Worm (Caenorhabditis elegans) whole organism, mixed stage, embryonic: ENCODE measurements around the gene M88.4.
A peak's percentile ranks its signal among the peaks of the same experiment; 100 is the strongest.

Experiments used
- M03D4.4 ChIP-seq: sonication (generic microtip); optimal IDR thresholded peaks from 2 replicates; lab custom pipeline; 2017; ENCODE audit warnings: mild to moderate bottlenecking, missing genetic modification characterization, missing compliant biosample characterization
- bed-3 ChIP-seq: fragments of 200-800 bp; sonication (Bioruptor generic); optimal IDR thresholded peaks from 3 replicates; lab custom pipeline; 2018; ENCODE audit warnings: mild to moderate bottlenecking, missing genetic modification characterization, moderate library complexity, missing compliant biosample characterization
- blmp-1 ChIP-seq: fragments of 150-350 bp; optimal IDR thresholded peaks from 2 replicates; lab custom pipeline; 2014; ENCODE audit warnings: missing biosample characterization, missing genetic modification characterization
- ceh-39 ChIP-seq: fragments of 150-350 bp; optimal IDR thresholded peaks from 2 replicates; lab custom pipeline; 2014; ENCODE audit warnings: missing biosample characterization, missing genetic modification characterization
- ceh-43 ChIP-seq: fragments of 200-800 bp; sonication (Bioruptor generic); optimal IDR thresholded peaks from 2 replicates; lab custom pipeline; 2018; ENCODE audit warnings: mild to moderate bottlenecking, missing genetic modification characterization, moderate library complexity, missing compliant biosample characterization
- ceh-83 ChIP-seq: fragments of 200-800 bp; sonication (Bioruptor generic); optimal IDR thresholded peaks from 2 replicates; lab custom pipeline; 2018; ENCODE audit warnings: mild to moderate bottlenecking, missing genetic modification characterization, missing compliant biosample characterization
- ces-1 ChIP-seq: fragments of 150-350 bp; optimal IDR thresholded peaks from 2 replicates; lab custom pipeline; 2014; ENCODE audit warnings: missing biosample characterization, missing genetic modification reagents, missing genetic modification characterization
- cnd-1 ChIP-seq: fragments of 200-800 bp; sonication (Bioruptor generic); optimal IDR thresholded peaks from 2 replicates; lab custom pipeline; 2018; ENCODE audit warnings: mild to moderate bottlenecking, missing genetic modification characterization, missing compliant biosample characterization
- drap-1 ChIP-seq: fragments of 200-800 bp; sonication (Bioruptor generic); optimal IDR thresholded peaks from 3 replicates; lab custom pipeline; 2018; ENCODE audit warnings: mild to moderate bottlenecking, missing genetic modification characterization, missing compliant biosample characterization
- elt-1 ChIP-seq: sonication (generic microtip); optimal IDR thresholded peaks from 2 replicates; lab custom pipeline; 2017; ENCODE audit warnings: missing genetic modification characterization, mild to moderate bottlenecking, missing compliant biosample characterization, antibody characterized with exemption, moderate library complexity, borderline replicate concordance; ENCODE audit not compliant: insufficient read depth
- elt-3 ChIP-seq: fragments of 150-350 bp; optimal IDR thresholded peaks from 2 replicates; lab custom pipeline; 2014; ENCODE audit warnings: missing biosample characterization, missing genetic modification characterization
- flh-1 ChIP-seq: fragments of 200-800 bp; sonication (Bioruptor generic); optimal IDR thresholded peaks from 2 replicates; lab custom pipeline; 2018; ENCODE audit warnings: mild to moderate bottlenecking, missing genetic modification characterization, moderate library complexity, missing compliant biosample characterization
- ham-2 ChIP-seq: fragments of 200-800 bp; sonication (Bioruptor generic); optimal IDR thresholded peaks from 2 replicates; lab custom pipeline; 2018; ENCODE audit warnings: mild to moderate bottlenecking, missing genetic modification characterization, missing compliant biosample characterization
- hlh-1 ChIP-seq: fragments of 150-350 bp; optimal IDR thresholded peaks from 2 replicates; lab custom pipeline; 2014; ENCODE audit warnings: missing biosample characterization, missing genetic modification reagents, missing genetic modification characterization
- lin-13 ChIP-seq: fragments of 150-350 bp; optimal IDR thresholded peaks from 2 replicates; lab custom pipeline; 2014; ENCODE audit warnings: missing biosample characterization, missing genetic modification characterization
- lin-32 ChIP-seq: fragments of 200-800 bp; sonication (Bioruptor generic); optimal IDR thresholded peaks from 2 replicates; lab custom pipeline; 2018; ENCODE audit warnings: mild to moderate bottlenecking, missing genetic modification characterization, missing compliant biosample characterization
- lsy-2 ChIP-seq: fragments of 150-350 bp; optimal IDR thresholded peaks from 2 replicates; lab custom pipeline; 2014; ENCODE audit warnings: missing biosample characterization, missing genetic modification characterization
- mab-5 ChIP-seq: fragments of 150-350 bp; optimal IDR thresholded peaks from 2 replicates; lab custom pipeline; 2014; ENCODE audit warnings: missing biosample characterization, missing genetic modification characterization
- mep-1 ChIP-seq: fragments of 150-350 bp; optimal IDR thresholded peaks from 2 replicates; lab custom pipeline; 2017; ENCODE audit warnings: missing biosample characterization, missing genetic modification reagents, missing genetic modification characterization, inconsistent platforms
- mls-2 ChIP-seq: sonication (generic microtip); optimal IDR thresholded peaks from 2 replicates; lab custom pipeline; 2016; ENCODE audit warnings: mild to moderate bottlenecking, missing genetic modification characterization, moderate library complexity, missing compliant biosample characterization
- nhr-12 ChIP-seq: fragments of 150-350 bp; optimal IDR thresholded peaks from 2 replicates; lab custom pipeline; 2014; ENCODE audit warnings: missing biosample characterization, missing genetic modification characterization
- nhr-2 ChIP-seq: fragments of 150-350 bp; optimal IDR thresholded peaks from 2 replicates; lab custom pipeline; 2014; ENCODE audit warnings: missing biosample characterization, missing genetic modification characterization
- nhr-237 ChIP-seq: fragments of 150-350 bp; optimal IDR thresholded peaks from 2 replicates; lab custom pipeline; 2014; ENCODE audit warnings: missing biosample characterization, missing genetic modification characterization
- nhr-28 ChIP-seq: fragments of 150-350 bp; optimal IDR thresholded peaks from 2 replicates; lab custom pipeline; 2014; ENCODE audit warnings: missing biosample characterization, missing genetic modification characterization
- nhr-76 ChIP-seq: sonication (generic microtip); optimal IDR thresholded peaks from 2 replicates; lab custom pipeline; 2017; ENCODE audit warnings: missing biosample characterization, missing genetic modification characterization
- pha-4 ChIP-seq: fragments of 150-350 bp; optimal IDR thresholded peaks from 2 replicates; lab custom pipeline; 2018; ENCODE audit warnings: missing biosample characterization, missing genetic modification reagents, missing genetic modification characterization
- sem-2 ChIP-seq: fragments of 200-800 bp; sonication (Bioruptor generic); optimal IDR thresholded peaks from 2 replicates; lab custom pipeline; 2018; ENCODE audit warnings: mild to moderate bottlenecking, missing genetic modification characterization, missing compliant biosample characterization
- snpc-4 ChIP-seq: fragments of 150-350 bp; optimal IDR thresholded peaks from 2 replicates; lab custom pipeline; 2014; ENCODE audit warnings: missing biosample characterization, missing genetic modification characterization
- sptf-1 ChIP-seq: sonication (generic microtip); optimal IDR thresholded peaks from 2 replicates; lab custom pipeline; 2017; ENCODE audit warnings: mild to moderate bottlenecking, missing genetic modification characterization, moderate library complexity, missing compliant biosample characterization
- tbx-8 ChIP-seq: fragments of 200-800 bp; sonication (Bioruptor generic); optimal IDR thresholded peaks from 2 replicates; lab custom pipeline; 2018; ENCODE audit warnings: mild to moderate bottlenecking, missing genetic modification characterization, moderate library complexity, missing compliant biosample characterization
- unc-120 ChIP-seq: sonication (generic microtip); optimal IDR thresholded peaks from 2 replicates; lab custom pipeline; 2017; ENCODE audit warnings: missing genetic modification characterization, missing compliant biosample characterization; ENCODE audit not compliant: poor library complexity, severe bottlenecking
- unc-39 ChIP-seq: fragments of 150-350 bp; optimal IDR thresholded peaks from 2 replicates; lab custom pipeline; 2014; ENCODE audit warnings: missing biosample characterization, missing genetic modification characterization
- unc-62 ChIP-seq: fragments of 150-350 bp; optimal IDR thresholded peaks from 2 replicates; lab custom pipeline; 2014; ENCODE audit warnings: missing biosample characterization, missing genetic modification reagents, missing genetic modification characterization
- zip-8 ChIP-seq: fragments of 150-350 bp; optimal IDR thresholded peaks from 2 replicates; lab custom pipeline; 2014; ENCODE audit warnings: missing biosample characterization, missing genetic modification characterization
- ztf-11 ChIP-seq: fragments of 150-350 bp; optimal IDR thresholded peaks from 2 replicates; lab custom pipeline; 2014; ENCODE audit warnings: missing biosample characterization, missing genetic modification characterization

M88.4 gene

DNA sequence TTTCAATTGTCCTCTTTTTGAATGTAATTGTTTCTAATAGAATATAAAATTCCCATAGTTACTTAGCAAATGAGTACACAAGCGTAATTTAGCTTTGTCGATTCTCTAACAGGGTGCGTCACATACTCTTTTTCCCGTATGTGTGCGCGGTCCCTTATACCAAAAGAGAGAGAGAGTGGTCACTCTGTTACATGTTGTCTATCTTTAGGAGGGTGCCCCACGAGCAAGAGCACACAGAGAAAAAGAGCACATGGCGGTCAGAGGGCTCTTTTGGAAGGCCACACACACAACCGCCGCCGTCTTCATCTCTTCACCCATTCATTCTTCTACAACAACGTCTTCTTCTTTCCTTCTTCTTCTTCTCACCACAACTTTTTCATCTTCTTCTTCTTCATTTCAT lies 34.9 kb upstream of the M88.4 start:
- TF ChIP-seq ces-1 (GFP tag; lab: Kevin White, UChicago) (peak; percentile 14), blmp-1 (tag; lab: Kevin White, UChicago) (no peak), pha-4 (tag; lab: Kevin White, UChicago) (peak; percentile 6), drap-1 (GFP tag; lab: Kevin White, UChicago) (peak; percentile 23), unc-120 (peak; percentile 25), nhr-12 (no peak), mls-2 (tag; lab: Kevin White, UChicago) (peak; percentile 62), cnd-1 (tag; lab: Kevin White, UChicago) (peak; percentile 31)
- TF ChIP-seq, all 35 proteins: peak for 6

DNA sequence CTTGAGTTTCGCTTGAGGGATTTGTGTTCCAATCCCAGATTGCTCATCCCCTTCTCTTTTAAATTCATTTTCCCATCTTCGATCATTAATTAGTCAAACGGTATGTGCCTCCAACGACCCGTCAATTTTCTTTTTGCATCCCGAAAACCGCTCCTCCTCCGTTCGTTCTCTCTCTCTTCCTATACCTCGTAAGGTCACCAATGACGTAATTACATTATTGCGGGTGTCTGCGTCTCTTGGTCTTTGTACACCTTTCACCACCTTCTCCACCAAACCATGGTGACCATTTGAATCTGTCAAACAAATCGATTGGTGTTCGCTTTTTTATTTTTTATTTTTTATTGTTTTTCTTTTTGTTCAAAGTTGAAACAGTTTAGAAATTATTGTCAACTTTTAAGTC lies 33.7 kb upstream of the M88.4 start:
- no peak for TF ChIP-seq sptf-1
- no peak for TF ChIP-seq lin-32
- TF ChIP-seq nhr-12: no peak
- TF ChIP-seq ceh-43 (GFP tag; lab: Kevin White, UChicago): no peak
- peak; percentile 96 for TF ChIP-seq ces-1 (GFP tag; lab: Kevin White, UChicago)
- TF ChIP-seq flh-1 (GFP tag; lab: Kevin White, UChicago): no peak
- no peak for TF ChIP-seq nhr-28 (tag; lab: Kevin White, UChicago)
- TF ChIP-seq mep-1: peak; percentile 55
- no peak for TF ChIP-seq hlh-1 (tag; lab: Kevin White, UChicago)
- no peak for TF ChIP-seq pha-4 (tag; lab: Kevin White, UChicago)
- peak; percentile 64 for TF ChIP-seq nhr-2 (tag; lab: Kevin White, UChicago)
- peak; percentile 41 for TF ChIP-seq ceh-39
- TF ChIP-seq lin-13 (tag; lab: Kevin White, UChicago): no peak
- no peak for TF ChIP-seq tbx-8
- no peak for TF ChIP-seq unc-62
- TF ChIP-seq mls-2 (tag; lab: Kevin White, UChicago): no peak
- peak; percentile 84 for TF ChIP-seq zip-8 (tag; lab: Kevin White, UChicago)
- TF ChIP-seq ztf-11 (tag; lab: Kevin White, UChicago): no peak
- TF ChIP-seq unc-120: no peak
- TF ChIP-seq nhr-237 (tag; lab: Kevin White, UChicago): no peak
- no peak for TF ChIP-seq bed-3 (GFP tag; lab: Kevin White, UChicago)
- no peak for TF ChIP-seq cnd-1 (tag; lab: Kevin White, UChicago)
- TF ChIP-seq unc-39 (tag; lab: Kevin White, UChicago): no peak
- TF ChIP-seq ceh-83 (GFP tag; lab: Kevin White, UChicago): no peak
- no peak for TF ChIP-seq ham-2 (GFP tag; lab: Kevin White, UChicago)
- TF ChIP-seq lsy-2 (tag; lab: Kevin White, UChicago): no peak
- TF ChIP-seq blmp-1 (tag; lab: Kevin White, UChicago): no peak
- no peak for TF ChIP-seq sem-2 (GFP tag; lab: Kevin White, UChicago)
- no peak for TF ChIP-seq snpc-4 (tag; lab: Kevin White, UChicago)
- TF ChIP-seq M03D4.4: no peak
- no peak for TF ChIP-seq elt-1 (tag; lab: Kevin White, UChicago)
- no peak for TF ChIP-seq nhr-76
- TF ChIP-seq mab-5 (tag; lab: Kevin White, UChicago): no peak
- TF ChIP-seq elt-3 (tag; lab: Kevin White, UChicago): no peak
- TF ChIP-seq drap-1 (GFP tag; lab: Kevin White, UChicago): no peak

DNA sequence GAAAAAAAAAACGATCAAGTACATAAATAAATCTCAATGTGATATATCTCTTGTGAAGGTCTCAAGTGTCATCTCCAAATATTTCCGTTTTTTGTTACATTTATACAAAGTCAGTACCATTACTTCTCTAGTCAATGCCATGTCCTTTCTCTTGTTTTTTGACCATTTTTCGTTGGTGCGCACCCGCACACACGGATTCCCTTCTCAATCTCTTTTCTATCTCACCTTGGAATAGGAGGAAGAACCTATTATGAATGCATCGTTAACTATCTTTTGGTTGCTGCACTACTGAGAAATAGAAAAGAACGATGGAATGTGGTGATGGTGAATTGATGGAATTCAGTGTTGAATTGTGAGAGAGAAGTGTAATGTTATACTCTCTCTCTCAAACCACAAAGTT lies 31.1 kb upstream of the M88.4 start:
- TF ChIP-seq lsy-2 (tag; lab: Kevin White, UChicago) (no peak), blmp-1 (tag; lab: Kevin White, UChicago) (no peak), ceh-83 (GFP tag; lab: Kevin White, UChicago) (no peak), mab-5 (tag; lab: Kevin White, UChicago) (no peak), elt-1 (tag; lab: Kevin White, UChicago) (no peak), snpc-4 (tag; lab: Kevin White, UChicago) (no peak), tbx-8 (no peak), hlh-1 (tag; lab: Kevin White, UChicago) (no peak)

DNA sequence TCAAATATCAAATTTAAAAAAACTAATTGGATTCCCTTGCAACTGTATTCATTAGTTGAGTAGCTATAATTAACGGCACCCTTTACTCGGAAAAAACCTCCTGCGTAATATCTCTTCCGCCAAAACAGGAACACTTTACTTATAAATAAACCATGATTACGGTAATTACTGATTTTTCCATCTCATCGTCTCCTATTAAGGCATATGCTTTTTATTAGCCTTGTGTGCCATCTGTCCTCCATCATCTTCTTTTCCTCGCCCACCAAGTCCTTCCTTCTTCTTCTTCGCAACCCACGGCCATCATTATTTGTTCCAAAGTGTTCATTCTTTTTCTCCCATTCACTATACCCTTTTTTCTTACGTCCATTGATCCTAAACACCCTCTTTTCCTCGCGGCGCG lies 29.4 kb upstream of the M88.4 start:
- TF ChIP-seq sem-2 (GFP tag; lab: Kevin White, UChicago): no peak
- no peak for TF ChIP-seq drap-1 (GFP tag; lab: Kevin White, UChicago)
- TF ChIP-seq ceh-43 (GFP tag; lab: Kevin White, UChicago): peak; percentile 52
- peak; percentile 77 for TF ChIP-seq cnd-1 (tag; lab: Kevin White, UChicago)
- no peak for TF ChIP-seq ztf-11 (tag; lab: Kevin White, UChicago)
- no peak for TF ChIP-seq hlh-1 (tag; lab: Kevin White, UChicago)
- peak; percentile 60 for TF ChIP-seq mls-2 (tag; lab: Kevin White, UChicago)
- TF ChIP-seq snpc-4 (tag; lab: Kevin White, UChicago): no peak
- no peak for TF ChIP-seq elt-3 (tag; lab: Kevin White, UChicago)
- no peak for TF ChIP-seq tbx-8
- TF ChIP-seq pha-4 (tag; lab: Kevin White, UChicago): no peak
- TF ChIP-seq blmp-1 (tag; lab: Kevin White, UChicago): no peak
- TF ChIP-seq lin-32: peak; percentile 55
- TF ChIP-seq ces-1 (GFP tag; lab: Kevin White, UChicago): peak; percentile 67
- TF ChIP-seq, all 35 proteins: peak for 5
